Fruit fly (Drosophila melanogaster): ENCODE results near the gene CG46339.
A peak's percentile ranks its signal among the peaks of the same experiment; 100 is the strongest.

Gene CG46339

dm6 chr3R:26945233-26945632, 29.7 kb downstream of the CG46339 start, which contains the start of gene CG14252:
Gene CG14252, plus strand, starts transcription at chr3R:26945534.
- TF ChIP-seq fkh (GFP tag; optimal IDR thresholded peaks at IDR 0.05) (peak; percentile 96), OdsH (GFP tag; optimal IDR thresholded peaks at IDR 0.05) (no peak), Sox14 (GFP tag; optimal IDR thresholded peaks at IDR 0.05) (peak; percentile 3), esn (GFP tag; optimal IDR thresholded peaks at IDR 0.05) (peak; percentile 3), topi (GFP tag; optimal IDR thresholded peaks at IDR 0.05) (peak; percentile 4), Ets96B (tag; optimal IDR thresholded peaks at IDR 0.05) (no peak), Eip78C (GFP tag) (peak; percentile 70)

- peak; percentile 71 to 80 for TF ChIP-seq ss (GFP tag; optimal IDR thresholded peaks at IDR 0.05)
- TF ChIP-seq spab (GFP tag; optimal IDR thresholded peaks at IDR 0.05) = peak; percentile 0
- peak; percentile 52; the same call in 1 of the 2 replicates for TF ChIP-seq CG15336 (GFP tag; IDR thresholded peaks at IDR 0.05)
- TF ChIP-seq CG10631 (GFP tag; optimal IDR thresholded peaks at IDR 0.05) = no peak
- peak; percentile 86 for TF ChIP-seq Eip78C (GFP tag)
- peak; percentile 53 for TF ChIP-seq CG16779 (tag; optimal IDR thresholded peaks at IDR 0.05)
- peak; percentile 33 for TF ChIP-seq CG10669 (GFP tag; optimal IDR thresholded peaks at IDR 0.05)
- peak; percentile 70 for TF ChIP-seq Eip93F (GFP tag; optimal IDR thresholded peaks at IDR 0.05)
- peak; percentile 2 for TF ChIP-seq Sox14 (GFP tag; optimal IDR thresholded peaks at IDR 0.05)
- TF ChIP-seq CG6854 (GFP tag; optimal IDR thresholded peaks at IDR 0.05) = peak; percentile 86
- TF ChIP-seq fkh (GFP tag; optimal IDR thresholded peaks at IDR 0.05) = no peak
- TF ChIP-seq esn (GFP tag; optimal IDR thresholded peaks at IDR 0.05) = peak; percentile 48
- TF ChIP-seq CG6276 (GFP tag; optimal IDR thresholded peaks at IDR 0.05) = peak; percentile 72
- no peak for TF ChIP-seq fd59A (GFP tag; optimal IDR thresholded peaks at IDR 0.05)
- peak; percentile 76 for TF ChIP-seq CG9139 (GFP tag; optimal IDR thresholded peaks at IDR 0.05)
- peak; percentile 71 for TF ChIP-seq CG6808 (GFP tag; optimal IDR thresholded peaks at IDR 0.05)
- TF ChIP-seq topi (GFP tag; optimal IDR thresholded peaks at IDR 0.05) = peak; percentile 27
- no peak for TF ChIP-seq CG3032 (tag; optimal IDR thresholded peaks at IDR 0.05)
These were observed 31.8 kb downstream of the CG46339 start, which contains the start of gene Spag1 for dm6 chr3R:26947296-26947880. Gene Spag1, plus strand, starts transcription at chr3R:26947830.

dm6 chr3R:26952200-26952856, 36.8 kb downstream of the CG46339 start:
- peak; percentile 61 for TF ChIP-seq fkh (GFP tag; optimal IDR thresholded peaks at IDR 0.05)
- no peak for TF ChIP-seq lz (GFP tag; optimal IDR thresholded peaks at IDR 0.05)

- TF ChIP-seq spab (GFP tag; optimal IDR thresholded peaks at IDR 0.05) (no peak), CG8319 (GFP tag; optimal IDR thresholded peaks at IDR 0.05) (no peak), dac (GFP tag; optimal IDR thresholded peaks at IDR 0.05) (no peak), CG3032 (tag; optimal IDR thresholded peaks at IDR 0.05) (no peak), Hr39 (GFP tag; optimal IDR thresholded peaks at IDR 0.05) (no peak)
These were observed 37.4 kb downstream of the CG46339 start for dm6 chr3R:26952857-26953477.

- peak; percentile 28 for TF ChIP-seq CG9139 (GFP tag; optimal IDR thresholded peaks at IDR 0.05)
- peak; percentile 94 for TF ChIP-seq CG10669 (GFP tag; optimal IDR thresholded peaks at IDR 0.05)
- TF ChIP-seq spab (GFP tag; optimal IDR thresholded peaks at IDR 0.05) = peak; percentile 77
- TF ChIP-seq CG16779 (tag; optimal IDR thresholded peaks at IDR 0.05) = peak; percentile 64
- TF ChIP-seq Hr39 (GFP tag; optimal IDR thresholded peaks at IDR 0.05) = peak; percentile 75
- peak; percentile 95 for TF ChIP-seq dac (GFP tag; optimal IDR thresholded peaks at IDR 0.05)
- peak; percentile 88 for TF ChIP-seq Sox15 (GFP tag; optimal IDR thresholded peaks at IDR 0.05)
- peak; percentile 95 for TF ChIP-seq CG11762 (GFP tag; optimal IDR thresholded peaks at IDR 0.05; ENCODE audit: insufficient read depth)
- TF ChIP-seq Sox102F (GFP tag; optimal IDR thresholded peaks at IDR 0.05) = no peak
- peak; percentile 87 for TF ChIP-seq achi (GFP tag; optimal IDR thresholded peaks at IDR 0.05)
- TF ChIP-seq net (GFP tag; optimal IDR thresholded peaks at IDR 0.05) = peak; percentile 95
- TF ChIP-seq dsx (GFP tag; optimal IDR thresholded peaks at IDR 0.05; ENCODE audit: poor library complexity, severe bottlenecking) = peak; percentile 86
- peak; percentile 94 for TF ChIP-seq CG1621 (tag; optimal IDR thresholded peaks at IDR 0.05)
- no peak for TF ChIP-seq CG6854 (GFP tag; optimal IDR thresholded peaks at IDR 0.05)
- peak; percentile 72 for TF ChIP-seq CG11902 (GFP tag; optimal IDR thresholded peaks at IDR 0.05)
- TF ChIP-seq Hr38 (GFP tag; optimal IDR thresholded peaks at IDR 0.05) = peak; percentile 73
- TF ChIP-seq lz (GFP tag; optimal IDR thresholded peaks at IDR 0.05) = peak; percentile 77
- TF ChIP-seq Lpt (GFP tag; optimal IDR thresholded peaks at IDR 0.05) = peak; percentile 89
- TF ChIP-seq CG8632 (GFP tag; optimal IDR thresholded peaks at IDR 0.05) = peak; percentile 78
- TF ChIP-seq svp (GFP tag) = peak; percentile 84
- TF ChIP-seq Eip75B (GFP tag; optimal IDR thresholded peaks at IDR 0.05) = peak; percentile 83
- peak; percentile 87 for TF ChIP-seq CG6163 (GFP tag; IDR thresholded peaks at IDR 0.05)
- peak; percentile 99 for TF ChIP-seq Eip78C (GFP tag)
- TF ChIP-seq CG15336 (GFP tag; IDR thresholded peaks at IDR 0.05) = peak; percentile 96
These were observed 37.9 kb downstream of the CG46339 start for dm6 chr3R:26953478-26953874.
